Worm (Caenorhabditis elegans) whole organism, midembryonic: Measurements from ENCODE around the gene rml-3.

Experiments used
- T22C8.4 ChIP-seq: fragments of 200-800 bp; sonication (Bioruptor generic); IDR thresholded peaks from 2 replicates; pipeline ENCODE4 v1.3.6; 2022; ENCODE audit warnings: missing genetic modification characterization, missing compliant biosample characterization
- flt-1 ChIP-seq: fragments of 200-800 bp; sonication (Bioruptor generic); IDR thresholded peaks from 2 replicates; pipeline ENCODE4 v1.3.6; 2022; ENCODE audit warnings: missing genetic modification characterization, missing compliant biosample characterization
- med-1 ChIP-seq: sonication (generic microtip); optimal IDR thresholded peaks from 2 replicates; lab custom pipeline; 2017; ENCODE audit warnings: missing genetic modification characterization, mild to moderate bottlenecking, missing compliant biosample characterization, antibody characterized with exemption, missing genetic modification reagents; ENCODE audit not compliant: insufficient read depth
- ref-1 ChIP-seq: fragments of 200-800 bp; sonication (Bioruptor generic); conservative IDR thresholded peaks from 2 replicates; pipeline ENCODE4 v1.3.6; 2022; ENCODE audit warnings: missing genetic modification reagents, missing genetic modification characterization, missing compliant biosample characterization

DNA sequence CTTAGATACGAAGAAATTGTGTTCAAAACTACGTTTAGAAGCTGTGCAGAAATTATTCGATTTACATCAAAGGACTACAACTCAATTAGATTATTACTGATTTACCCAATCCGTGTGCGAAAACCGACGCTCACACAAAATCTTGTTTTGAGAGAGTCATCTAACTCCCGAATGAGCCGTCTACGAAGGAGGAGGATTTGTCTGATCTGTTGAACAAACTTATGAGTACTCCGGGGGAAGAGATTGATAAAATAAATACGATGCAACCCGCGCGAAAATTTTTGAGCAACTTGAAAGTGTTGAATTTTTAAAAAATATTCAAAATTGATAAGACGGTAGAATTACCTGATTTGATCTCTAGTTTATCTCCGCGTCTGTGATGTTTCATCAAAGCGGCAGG, 12.5 kb upstream of the rml-3 start:
- no peak for TF ChIP-seq ref-1 (GFP tag; lab: Robert Waterston, UW)
- TF ChIP-seq flt-1 (GFP tag; lab: Robert Waterston, UW) = no peak
- TF ChIP-seq med-1 (GFP tag; lab: Kevin White, UChicago) = no peak
- TF ChIP-seq T22C8.4 (GFP tag; lab: Robert Waterston, UW) = no peak
